Fruit fly (Drosophila melanogaster): ENCODE measurements around the gene CG9518.

The CG9518 gene

DNA sequence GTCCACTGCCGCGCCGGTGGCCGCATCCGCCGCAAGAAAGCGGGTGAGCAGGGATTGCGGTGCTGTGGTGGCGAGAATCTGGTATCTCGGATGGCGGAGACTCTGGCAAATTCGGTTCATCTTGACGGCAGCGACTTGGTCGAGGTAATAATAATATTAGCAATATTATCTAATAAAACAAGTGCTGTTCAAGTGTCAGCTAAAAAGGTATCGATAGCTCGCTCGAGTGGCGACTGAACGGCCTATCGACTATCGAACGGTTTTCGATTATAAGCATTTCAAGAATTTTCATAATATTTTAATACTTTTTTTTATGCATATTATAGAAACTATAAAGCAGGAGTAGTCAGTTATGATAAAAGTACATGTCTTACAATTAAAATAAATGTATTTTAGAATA lies 33.0 kb downstream of the CG9518 start, which contains the start of gene Grx5:
Grx5 (minus strand) TSS at position 216 of the 400 bp plus-strand sequence.
- no peak for TF ChIP-seq noc (tag; optimal IDR thresholded peaks at IDR 0.05)

dm6 chrX:14836425-14836824 lies 34.6 kb downstream of the CG9518 start, which contains the start of gene CG14410:
CG14410 (plus strand) TSS chrX:14836725.
- no peak for TF ChIP-seq noc (tag; optimal IDR thresholded peaks at IDR 0.05)

- no peak for TF ChIP-seq noc (tag; optimal IDR thresholded peaks at IDR 0.05)
Measured at dm6 chrX:14832562-14833303, 38.2 kb downstream of the CG9518 start, which contains the start of gene CG14411. CG14411 (plus strand) TSS chrX:14832647.

- no peak for TF ChIP-seq noc (tag; optimal IDR thresholded peaks at IDR 0.05)
Measured at dm6 chrX:14831713-14832561, 39.0 kb downstream of the CG9518 start, which contains the start of gene CG14408. CG14408 (minus strand) TSS chrX:14832033.

DNA sequence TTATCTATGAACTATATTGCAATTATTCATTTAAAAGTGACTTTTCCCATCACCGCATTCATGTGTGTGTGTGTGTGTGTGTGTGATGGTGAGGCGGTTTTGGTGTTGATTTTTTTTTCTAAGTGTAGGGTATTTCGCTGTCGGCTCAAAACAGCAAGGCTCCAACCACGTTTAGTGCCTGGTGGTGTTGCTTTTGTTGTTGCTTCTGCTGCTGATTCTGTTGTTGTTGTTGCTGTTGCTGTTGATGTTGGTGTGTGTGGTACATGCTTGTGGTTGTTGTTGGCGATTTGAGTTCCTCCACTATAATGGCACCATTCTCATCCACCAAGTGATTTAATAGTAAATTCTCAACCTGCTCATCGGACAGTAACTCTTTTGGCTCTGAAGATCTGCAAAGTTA lies 43.3 kb downstream of the CG9518 start:
- no peak for TF ChIP-seq noc (tag; optimal IDR thresholded peaks at IDR 0.05)

DNA sequence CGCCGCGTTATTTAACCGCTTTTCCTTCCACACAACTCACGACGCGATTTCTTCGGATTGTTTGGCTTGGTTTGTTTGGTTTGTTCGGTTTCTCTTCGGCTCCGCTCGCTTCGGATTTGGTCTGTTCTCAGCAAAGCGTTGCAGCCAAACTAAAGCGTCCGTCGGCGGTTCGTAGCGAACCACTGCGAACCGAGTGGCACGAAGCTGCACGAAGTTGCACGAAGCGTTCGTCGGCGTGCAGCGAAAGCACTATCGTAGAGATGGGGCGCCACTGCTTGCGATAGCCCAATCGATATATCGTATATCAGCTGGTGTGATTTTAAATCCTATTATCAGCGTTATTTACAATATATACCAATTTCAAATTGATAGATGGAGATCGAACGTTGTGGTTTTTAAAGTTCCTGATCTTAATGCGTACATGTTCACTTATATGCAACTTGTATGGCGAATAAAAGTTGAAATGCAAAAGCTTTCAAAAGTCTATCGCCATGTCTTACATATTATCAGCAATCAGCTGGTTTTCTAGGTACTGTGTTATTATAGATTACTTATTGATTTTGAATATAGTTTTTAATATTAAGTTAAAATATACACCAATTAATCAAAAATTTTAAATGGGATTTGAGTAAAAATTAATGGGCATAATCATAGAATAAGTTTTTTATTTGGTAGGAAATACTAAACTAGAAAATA lies 44.9 kb downstream of the CG9518 start, which contains the start of gene rut:
rut (minus strand) TSS at position 152 of the 696 bp plus-strand sequence.
- TF ChIP-seq noc (tag; optimal IDR thresholded peaks at IDR 0.05) = no peak

- no peak for TF ChIP-seq noc (tag; optimal IDR thresholded peaks at IDR 0.05)
Measured at dm6 chrX:14825470-14825787, 45.6 kb downstream of the CG9518 start.

DNA sequence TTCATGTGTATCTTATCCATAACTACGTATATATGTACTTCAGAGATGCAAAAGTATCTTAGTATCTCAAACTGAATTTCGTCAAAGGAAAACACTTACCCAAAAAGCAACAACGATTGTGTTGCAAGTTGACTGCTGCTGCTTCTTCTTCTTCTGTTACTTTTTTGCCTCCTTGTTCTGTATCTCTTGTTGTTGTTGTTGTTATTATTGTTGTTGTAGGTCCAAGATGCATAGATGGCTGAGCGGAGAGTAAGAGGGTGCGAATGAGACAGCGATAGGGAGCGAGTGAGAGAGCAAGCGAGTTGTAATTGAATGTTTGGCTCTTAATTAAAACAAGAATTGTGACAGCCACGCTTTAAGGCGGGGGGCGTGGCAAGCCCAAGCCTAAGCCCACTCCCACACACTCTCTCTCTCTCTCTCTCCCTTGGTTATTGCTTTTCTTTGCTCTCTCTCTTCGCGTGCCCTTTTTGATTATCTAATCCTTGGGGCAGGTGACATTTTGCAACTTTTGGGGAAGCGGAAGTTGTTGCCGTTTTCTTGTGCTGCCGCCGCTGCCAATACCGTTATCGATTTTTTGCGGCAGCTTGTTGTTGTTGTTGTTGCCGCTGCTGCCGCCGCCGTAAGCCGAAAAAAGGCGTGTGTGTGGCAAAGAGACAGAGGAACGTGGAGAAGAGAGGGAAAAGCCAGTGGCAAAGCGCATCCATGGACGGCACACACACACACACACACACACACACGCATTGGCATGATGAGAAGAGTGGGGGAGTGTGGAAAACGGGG lies 46.1 kb downstream of the CG9518 start:
- no peak for TF ChIP-seq noc (tag; optimal IDR thresholded peaks at IDR 0.05)

Measured in whole organism, larva.